Fruit fly (Drosophila melanogaster): Measurements from ENCODE around the gene Adgf-A2.

- TF ChIP-seq psq (optimal IDR thresholded peaks at IDR 0.05) (no peak), usp (GFP tag; optimal IDR thresholded peaks at IDR 0.05) (no peak), Dll (optimal IDR thresholded peaks at IDR 0.05) (no peak), EcR (GFP tag; optimal IDR thresholded peaks at IDR 0.05) (no peak)
These were observed 44.7 kb upstream of the Adgf-A2 start, which contains the start of gene CG32191 for dm6 chr3L:17808597-17809213.

All from whole organism.